Fruit fly (Drosophila melanogaster): ENCODE results near the gene rdgB.

The rdgB gene

DNA sequence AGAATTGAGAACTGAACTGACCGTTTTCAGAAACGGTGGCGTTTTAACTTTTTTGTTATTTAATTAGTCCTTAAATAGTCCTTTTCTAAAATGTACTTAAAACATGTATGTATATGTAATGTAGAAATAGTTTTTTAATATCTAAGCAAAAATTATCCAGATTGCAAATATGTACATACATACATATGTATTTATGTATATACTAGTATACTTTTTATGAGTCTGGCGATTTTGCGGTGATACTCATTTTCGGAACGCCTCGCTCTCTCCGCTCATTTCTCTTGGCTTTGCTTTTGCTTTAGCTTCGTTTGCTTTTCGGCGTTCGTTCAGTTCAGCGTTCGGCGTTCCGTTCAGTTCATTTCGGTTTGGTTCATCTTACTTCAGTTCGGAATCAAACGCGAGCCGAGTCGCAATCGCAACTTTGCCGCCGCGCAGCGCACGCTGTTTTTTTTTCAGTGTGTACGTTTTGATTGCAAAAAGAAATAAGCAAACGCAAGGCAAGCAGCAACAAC lies at the start of gene rdgB (continued):
- TF ChIP-seq CG17568 (GFP tag; optimal IDR thresholded peaks at IDR 0.05) (peak; percentile 10), usp (GFP tag; optimal IDR thresholded peaks at IDR 0.05) (no peak), bbx (GFP tag; IDR thresholded peaks at IDR 0.05; ENCODE audit: partially characterized antibody) (peak; percentile 53; the same call in 1 of the 2 replicates), CG1233 (GFP tag; optimal IDR thresholded peaks at IDR 0.05) (peak; percentile 67), pnt (GFP tag; optimal IDR thresholded peaks at IDR 0.05) (peak; percentile 6), CG8290 (GFP tag; optimal IDR thresholded peaks at IDR 0.05) (peak; percentile 28), CG8290 (tag; optimal IDR thresholded peaks at IDR 0.05) (peak; percentile 2 to 82), z (GFP tag; IDR thresholded peaks at IDR 0.05) (no peak), bsh (GFP tag; optimal IDR thresholded peaks at IDR 0.05) (peak in 1 of 2 experiments; percentile 78), CG9609 (GFP tag; optimal IDR thresholded peaks at IDR 0.05) (peak; percentile 11), stc (GFP tag; IDR thresholded peaks at IDR 0.05) (peak; percentile 30; the same call in 1 of the 2 replicates), shn (GFP tag; optimal IDR thresholded peaks at IDR 0.05) (no peak), Eip74EF (GFP tag; optimal IDR thresholded peaks at IDR 0.05) (peak in 1 of 2 experiments; percentile 69), NfI (GFP tag; optimal IDR thresholded peaks at IDR 0.05) (peak; percentile 73), eve (GFP tag; optimal IDR thresholded peaks at IDR 0.05) (peak in 1 of 2 experiments; percentile 92), Bteb2 (GFP tag; optimal IDR thresholded peaks at IDR 0.05) (no peak), lbe (GFP tag; optimal IDR thresholded peaks at IDR 0.05) (peak; percentile 60), cwo (GFP tag; optimal IDR thresholded peaks at IDR 0.05) (peak; percentile 64), nau (GFP tag; optimal IDR thresholded peaks at IDR 0.05) (peak; percentile 70), Deaf1 (tag; optimal IDR thresholded peaks at IDR 0.05) (peak; percentile 96), gce (GFP tag; IDR thresholded peaks at IDR 0.05) (no peak), CG2199 (GFP tag; IDR thresholded peaks at IDR 0.05) (peak; percentile 67; the same call in 1 of the 3 replicates), NC2α (GFP tag; optimal IDR thresholded peaks at IDR 0.05) (peak; percentile 3), pfk (GFP tag; optimal IDR thresholded peaks at IDR 0.05) (peak; percentile 77), Xrp1 (GFP tag; IDR thresholded peaks at IDR 0.05) (peak; percentile 63), fd3F (GFP tag; optimal IDR thresholded peaks at IDR 0.05) (peak; percentile 57), CG12071 (GFP tag; optimal IDR thresholded peaks at IDR 0.05) (peak; percentile 23), Doc2 (GFP tag; IDR thresholded peaks at IDR 0.05) (no peak), eyg (GFP tag; optimal IDR thresholded peaks at IDR 0.05) (no peak), hth (optimal IDR thresholded peaks at IDR 0.05) (no peak), Elba2 (GFP tag; optimal IDR thresholded peaks at IDR 0.05) (no peak), CG1529 (GFP tag; optimal IDR thresholded peaks at IDR 0.05) (peak; percentile 82), Hmr (GFP tag; optimal IDR thresholded peaks at IDR 0.05) (peak; percentile 83), klu (GFP tag; IDR thresholded peaks at IDR 0.05) (peak; percentile 62; the same call in 1 of the 2 replicates), CG3726 (GFP tag; IDR thresholded peaks at IDR 0.05) (no peak), CG12155 (GFP tag; optimal IDR thresholded peaks at IDR 0.05) (peak; percentile 59), otp (GFP tag; IDR thresholded peaks at IDR 0.05) (no peak), sr (GFP tag; IDR thresholded peaks at IDR 0.05) (no peak), Hmx (GFP tag; optimal IDR thresholded peaks at IDR 0.05) (peak; percentile 44), CG11560 (tag; IDR thresholded peaks at IDR 0.05) (no peak), pho (GFP tag; optimal IDR thresholded peaks at IDR 0.05) (peak; percentile 57), sens (GFP tag) (peak; percentile 65), Fer1 (GFP tag; optimal IDR thresholded peaks at IDR 0.05) (peak; percentile 78), CG11696 (GFP tag; IDR thresholded peaks at IDR 0.05) (0 out of 2 replicates have a peak, but pooled peaks have one; percentile 9), CG2202 (tag; optimal IDR thresholded peaks at IDR 0.05) (no peak), pzg (GFP tag; optimal IDR thresholded peaks at IDR 0.05) (no peak), CG31224 (GFP tag; IDR thresholded peaks at IDR 0.05) (peak; percentile 44; the same call in 1 of the 2 replicates), odd (GFP tag; optimal IDR thresholded peaks at IDR 0.05) (peak; percentile 72), Chrac-16 (GFP tag; optimal IDR thresholded peaks at IDR 0.05) (peak; percentile 62), al (GFP tag; IDR thresholded peaks at IDR 0.05) (peak; percentile 64), nom (GFP tag; optimal IDR thresholded peaks at IDR 0.05) (peak; percentile 67)
